Worm (Caenorhabditis elegans) whole organism, L4 larva: Measurements from ENCODE around the gene F23F1.6.

ENCODE experiments used
- madf-5 ChIP-seq, 2 experiments: fragments of 200-800 bp; sonication (Bioruptor generic); IDR thresholded peaks; 2 replicates each; pipeline ENCODE4 v1.3.6; 2022; ENCODE audit warnings: missing compliant biosample characterization in 2 of 2, missing genetic modification characterization in 2 of 2
- snpc-1.2 ChIP-seq: fragments of 200-800 bp; sonication (Bioruptor generic); IDR thresholded peaks from 2 replicates; pipeline ENCODE4 v1.3.6; 2022; ENCODE audit warnings: missing genetic modification reagents, missing genetic modification characterization, missing compliant biosample characterization

ce11 chrII:8212-8611, 28.9 kb downstream of the F23F1.6 start:
- TF ChIP-seq snpc-1.2 (GFP tag; lab: Robert Waterston, UW) (no peak), madf-5 (GFP tag; IDR thresholded peaks at IDR 0.05; lab: Robert Waterston, UW) (no peak)
